Fruit fly (Drosophila melanogaster): ENCODE data around the gene CG5342.

CG5342 gene

DNA sequence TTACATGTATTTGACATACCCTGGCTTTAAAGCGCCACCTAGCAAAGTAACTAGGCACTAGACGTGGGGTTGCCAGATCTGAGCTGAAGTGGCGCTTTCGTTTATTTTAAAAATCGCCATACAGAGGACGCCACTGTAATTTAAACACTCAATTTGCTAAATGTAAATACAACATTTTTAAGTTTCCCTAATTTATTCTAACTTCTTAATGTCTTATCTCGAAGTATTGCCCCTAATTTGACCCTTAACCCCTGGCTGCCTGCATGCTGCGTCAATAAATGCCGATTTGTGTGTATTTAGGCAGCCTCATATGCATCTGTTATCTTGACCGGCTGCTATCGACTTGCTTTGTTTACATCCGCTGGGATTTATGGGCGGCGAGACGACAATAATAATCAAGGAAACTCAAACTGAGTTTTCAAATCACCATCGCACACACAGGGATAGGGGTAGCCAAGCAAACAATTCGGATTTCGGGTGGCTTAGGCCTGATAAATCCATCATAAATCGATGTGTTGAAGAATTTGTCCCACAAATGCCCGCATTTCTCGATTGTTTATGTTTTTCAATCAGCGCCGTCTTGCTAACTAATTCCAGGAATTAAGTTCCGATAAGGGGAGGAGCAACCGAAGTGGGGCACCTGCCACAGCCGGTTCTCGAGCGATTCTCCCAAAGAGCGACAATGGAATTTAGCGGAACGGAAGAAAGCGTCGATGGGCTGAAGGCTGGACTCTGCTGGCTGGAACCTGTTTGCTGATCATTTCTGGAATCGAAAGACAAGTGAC lies 34.8 kb downstream of the CG5342 start (continued):
- peak; percentile 44 for TF ChIP-seq CG9727 (GFP tag; optimal IDR thresholded peaks at IDR 0.05)
- TF ChIP-seq CG43689 (GFP tag; IDR thresholded peaks at IDR 0.05), result no peak
- TF ChIP-seq CG10431 (GFP tag; optimal IDR thresholded peaks at IDR 0.05), result no peak
- TF ChIP-seq Hr39 (optimal IDR thresholded peaks at IDR 0.05), result no peak
- peak; percentile 45 for TF ChIP-seq CG14965 (GFP tag; optimal IDR thresholded peaks at IDR 0.05; ENCODE audit: borderline replicate concordance)
- peak; percentile 56 for TF ChIP-seq Dek (tag; optimal IDR thresholded peaks at IDR 0.05)
- TF ChIP-seq nom (GFP tag; optimal IDR thresholded peaks at IDR 0.05), result no peak
- TF ChIP-seq ranshi (GFP tag; IDR thresholded peaks at IDR 0.05), result peak; percentile 34; the same call in 1 of the 2 replicates
- TF ChIP-seq sug (tag; optimal IDR thresholded peaks at IDR 0.05), result peak; percentile 64
- peak; percentile 64 for TF ChIP-seq grau (tag; optimal IDR thresholded peaks at IDR 0.05)
- TF ChIP-seq cas (GFP tag; IDR thresholded peaks at IDR 0.05), result peak; percentile 42; the same call in 1 of the 2 replicates
- no peak for TF ChIP-seq CG2889 (GFP tag; IDR thresholded peaks at IDR 0.05)
- peak; percentile 56 for TF ChIP-seq Xrp1 (GFP tag; IDR thresholded peaks at IDR 0.05)
- TF ChIP-seq CG31224 (GFP tag; IDR thresholded peaks at IDR 0.05), result peak; percentile 35; the same call in 1 of the 2 replicates
- TF ChIP-seq CG2678 (tag; optimal IDR thresholded peaks at IDR 0.05), result no peak
- TF ChIP-seq CG12769 (tag; optimal IDR thresholded peaks at IDR 0.05), result peak; percentile 29
- TF ChIP-seq dm (GFP tag; optimal IDR thresholded peaks at IDR 0.05), result peak; percentile 24
- peak; percentile 72 for TF ChIP-seq Hsf (GFP tag; optimal IDR thresholded peaks at IDR 0.05)
- peak; percentile 52 for TF ChIP-seq cato (GFP tag; optimal IDR thresholded peaks at IDR 0.05; ENCODE audit: borderline replicate concordance)
- no peak for TF ChIP-seq Hey (tag; optimal IDR thresholded peaks at IDR 0.05)
- peak; percentile 3 for TF ChIP-seq repo (GFP tag; optimal IDR thresholded peaks at IDR 0.05)
- TF ChIP-seq CG8924 (tag; optimal IDR thresholded peaks at IDR 0.05), result no peak
- no peak for TF ChIP-seq prd (optimal IDR thresholded peaks at IDR 0.05)
- peak; percentile 75 for TF ChIP-seq prd (GFP tag; IDR thresholded peaks at IDR 0.05)
- TF ChIP-seq zfh2 (GFP tag; optimal IDR thresholded peaks at IDR 0.05), result peak; percentile 3
- no peak for TF ChIP-seq CG17912 (GFP tag; optimal IDR thresholded peaks at IDR 0.05)
- TF ChIP-seq rib (GFP tag; IDR thresholded peaks at IDR 0.05), result no peak
- peak; percentile 83 for TF ChIP-seq CG5245 (GFP tag; optimal IDR thresholded peaks at IDR 0.05)
- no peak for TF ChIP-seq nerfin-2 (GFP tag; IDR thresholded peaks at IDR 0.05; ENCODE audit: partially characterized antibody)
- TF ChIP-seq CrebB (tag; optimal IDR thresholded peaks at IDR 0.05), result no peak
- TF ChIP-seq CG31388 (GFP tag; optimal IDR thresholded peaks at IDR 0.05), result peak; percentile 55
- TF ChIP-seq CG10462 (GFP tag; optimal IDR thresholded peaks at IDR 0.05), result peak; percentile 43
- no peak for TF ChIP-seq kah (GFP tag; optimal IDR thresholded peaks at IDR 0.05)
- TF ChIP-seq CG9932 (GFP tag; IDR thresholded peaks at IDR 0.05), result peak; percentile 82
- TF ChIP-seq CG12071 (GFP tag; optimal IDR thresholded peaks at IDR 0.05), result no peak
- peak; percentile 28 for TF ChIP-seq CG10209 (GFP tag; optimal IDR thresholded peaks at IDR 0.05)
- no peak for TF ChIP-seq C15 (GFP tag; IDR thresholded peaks at IDR 0.05)
- no peak for TF ChIP-seq jumu (GFP tag; optimal IDR thresholded peaks at IDR 0.05)
- TF ChIP-seq cad (GFP tag; optimal IDR thresholded peaks at IDR 0.05), result no peak
- TF ChIP-seq ATbp (GFP tag; optimal IDR thresholded peaks at IDR 0.05), result peak; percentile 1
- peak; percentile 61 for TF ChIP-seq CG3065 (GFP tag; optimal IDR thresholded peaks at IDR 0.05)
- peak; percentile 79 for TF ChIP-seq Dbx (GFP tag; IDR thresholded peaks at IDR 0.05)
- no peak for TF ChIP-seq CG14860 (GFP tag; IDR thresholded peaks at IDR 0.05; ENCODE audit: partially characterized antibody)
- no peak for TF ChIP-seq D (optimal IDR thresholded peaks at IDR 0.05)
- TF ChIP-seq D (GFP tag; optimal IDR thresholded peaks at IDR 0.05), result peak; percentile 29
- TF ChIP-seq dysf (GFP tag; IDR thresholded peaks at IDR 0.05), result peak; percentile 78
- TF ChIP-seq CG15011 (GFP tag; optimal IDR thresholded peaks at IDR 0.05), result no peak
- no peak for TF ChIP-seq Trl (optimal IDR thresholded peaks at IDR 0.05)
- TF ChIP-seq Trl (GFP tag; optimal IDR thresholded peaks at IDR 0.05), result peak; percentile 39
- peak; percentile 67 for TF ChIP-seq chn (GFP tag; optimal IDR thresholded peaks at IDR 0.05)
- TF ChIP-seq ash1 (GFP tag; optimal IDR thresholded peaks at IDR 0.05), result no peak

Measured in whole organism, embryonic.